Fruit fly (Drosophila melanogaster): ENCODE results near the gene Dip-B.
A peak's percentile ranks its signal among the peaks of the same experiment; 100 is the strongest.

Dip-B gene

dm6 chr3R:13779241-13779683 is 2.8 kb upstream of the Dip-B start, which contains the start of the genes CG42375 and CG9288 (continued):
- peak; percentile 75 for TF ChIP-seq CG15696 (tag; optimal IDR thresholded peaks at IDR 0.05)
- peak; percentile 63 for TF ChIP-seq ind (GFP tag; optimal IDR thresholded peaks at IDR 0.05)
- no peak for TF ChIP-seq peb (GFP tag; IDR thresholded peaks at IDR 0.05)
- TF ChIP-seq en (GFP tag; optimal IDR thresholded peaks at IDR 0.05) = peak; percentile 38
- TF ChIP-seq Dp (GFP tag; optimal IDR thresholded peaks at IDR 0.05) = peak; percentile 27
- TF ChIP-seq sima (GFP tag; optimal IDR thresholded peaks at IDR 0.05) = no peak
- no peak for TF ChIP-seq C15 (GFP tag; IDR thresholded peaks at IDR 0.05)
- TF ChIP-seq gem (tag; optimal IDR thresholded peaks at IDR 0.05) = peak; percentile 86
- TF ChIP-seq Doc3 (GFP tag; IDR thresholded peaks at IDR 0.05; ENCODE audit: partially characterized antibody) = no peak
- peak in 1 of 3 experiments; percentile 22 for TF ChIP-seq lola (GFP tag; optimal IDR thresholded peaks at IDR 0.05)
- no peak for TF ChIP-seq CG4360 (GFP tag; IDR thresholded peaks at IDR 0.05)
- peak; percentile 41; the same call in 1 of the 3 replicates for TF ChIP-seq Mrtf (GFP tag; IDR thresholded peaks at IDR 0.05)
- TF ChIP-seq az2 (GFP tag; optimal IDR thresholded peaks at IDR 0.05) = peak; percentile 19
- peak; percentile 74 for TF ChIP-seq Ada2b (GFP tag; IDR thresholded peaks at IDR 0.05)
- TF ChIP-seq Dbx (GFP tag; IDR thresholded peaks at IDR 0.05) = peak; percentile 61; the same call in 1 of the 3 replicates
- TF ChIP-seq chif (GFP tag; optimal IDR thresholded peaks at IDR 0.05) = peak in 1 of 2 experiments; percentile 58
- TF ChIP-seq CG9876 (GFP tag; optimal IDR thresholded peaks at IDR 0.05) = no peak
- TF ChIP-seq gcm (GFP tag; optimal IDR thresholded peaks at IDR 0.05) = peak; percentile 61
- TF ChIP-seq Hmx (GFP tag; optimal IDR thresholded peaks at IDR 0.05) = peak; percentile 73

DNA sequence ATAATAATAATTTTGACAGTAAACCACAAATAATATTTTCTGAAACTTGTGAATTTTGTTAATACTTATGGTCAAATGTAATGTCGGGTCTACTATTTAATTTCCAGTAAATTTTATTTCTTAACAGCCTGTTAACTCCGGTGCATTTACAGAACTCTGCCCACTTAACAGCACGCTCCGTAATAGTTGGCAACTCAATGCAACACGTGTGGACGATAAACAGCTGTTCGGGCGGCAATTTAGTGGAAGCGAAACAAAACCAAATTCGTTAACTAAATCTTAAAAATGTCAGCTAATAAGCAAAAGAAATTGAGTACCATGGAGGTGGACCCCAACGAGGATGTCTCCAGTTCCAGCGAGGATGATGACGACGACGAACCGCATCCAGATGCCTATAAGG is 1.3 kb upstream of the Dip-B start, which contains the start of gene CG9286:
CG9286 (plus strand) TSS at position 196 of the 400 bp plus-strand sequence.
- no peak for TF ChIP-seq CG13624 (GFP tag; optimal IDR thresholded peaks at IDR 0.05)
- TF ChIP-seq Sry-δ (GFP tag; optimal IDR thresholded peaks at IDR 0.05) = no peak
- TF ChIP-seq CG4730 (GFP tag; IDR thresholded peaks at IDR 0.05) = no peak
- TF ChIP-seq unpg (GFP tag; optimal IDR thresholded peaks at IDR 0.05) = no peak
- TF ChIP-seq CG34422 (GFP tag; IDR thresholded peaks at IDR 0.05) = peak; percentile 42; the same call in 1 of the 3 replicates
- TF ChIP-seq pnt (GFP tag; optimal IDR thresholded peaks at IDR 0.05) = no peak
- no peak for TF ChIP-seq lab (GFP tag; optimal IDR thresholded peaks at IDR 0.05)
- no peak for TF ChIP-seq CG3995 (GFP tag; optimal IDR thresholded peaks at IDR 0.05)
- TF ChIP-seq schlank (tag; optimal IDR thresholded peaks at IDR 0.05) = no peak
- peak; percentile 57; the same call in 1 of the 2 replicates for TF ChIP-seq MBD-R2 (GFP tag; IDR thresholded peaks at IDR 0.05)
- TF ChIP-seq Max (GFP tag; optimal IDR thresholded peaks at IDR 0.05) = peak; percentile 78
- TF ChIP-seq scrt (GFP tag; optimal IDR thresholded peaks at IDR 0.05) = peak; percentile 34
- 0 out of 2 replicates have a peak, but pooled peaks have one; percentile 15 for TF ChIP-seq CG4360 (GFP tag; IDR thresholded peaks at IDR 0.05)
- no peak for TF ChIP-seq D19A (tag; optimal IDR thresholded peaks at IDR 0.05)
- TF ChIP-seq CG13123 (GFP tag; optimal IDR thresholded peaks at IDR 0.05) = no peak
- no peak for TF ChIP-seq wek (GFP tag; optimal IDR thresholded peaks at IDR 0.05)
- peak in 1 of 2 experiments; percentile 83 for TF ChIP-seq crp (GFP tag; optimal IDR thresholded peaks at IDR 0.05)
- TF ChIP-seq CG7839 (tag; optimal IDR thresholded peaks at IDR 0.05) = no peak
- no peak for TF ChIP-seq Asciz (GFP tag; optimal IDR thresholded peaks at IDR 0.05)
- peak; percentile 80 for TF ChIP-seq cwo (GFP tag; optimal IDR thresholded peaks at IDR 0.05)
- no peak for TF ChIP-seq sna (GFP tag; IDR thresholded peaks at IDR 0.05; ENCODE audit: partially characterized antibody)
- TF ChIP-seq CG13424 (tag; optimal IDR thresholded peaks at IDR 0.05) = no peak
- TF ChIP-seq CG8359 (GFP tag; optimal IDR thresholded peaks at IDR 0.05; ENCODE audit: borderline replicate concordance) = no peak
- no peak for TF ChIP-seq shn (GFP tag; optimal IDR thresholded peaks at IDR 0.05)
- no peak for TF ChIP-seq Chrac-16 (GFP tag; optimal IDR thresholded peaks at IDR 0.05)
- no peak for TF ChIP-seq CG17568 (GFP tag; optimal IDR thresholded peaks at IDR 0.05)
- TF ChIP-seq stwl (tag; optimal IDR thresholded peaks at IDR 0.05) = peak; percentile 6
- no peak for TF ChIP-seq CG8478 (optimal IDR thresholded peaks at IDR 0.05)
- TF ChIP-seq pzg (GFP tag; optimal IDR thresholded peaks at IDR 0.05) = peak; percentile 33
- TF ChIP-seq CG34224 (GFP tag; IDR thresholded peaks at IDR 0.05; ENCODE audit: partially characterized antibody) = 0 out of 3 replicates have a peak, but pooled peaks have one; percentile 21
- peak; percentile 40 for TF ChIP-seq twi (tag; optimal IDR thresholded peaks at IDR 0.05)

All from whole organism, embryonic.